Worm (Caenorhabditis elegans) whole organism, young adult: Measurements from ENCODE around the gene alkb-1.

ENCODE experiments used
- B0019.2 ChIP-seq: fragments of 200-800 bp; sonication (Bioruptor generic); conservative IDR thresholded peaks from 2 replicates; pipeline ENCODE4 v1.3.6; 2022; ENCODE audit warnings: missing genetic modification reagents, missing genetic modification characterization, missing compliant biosample characterization
- B0035.1 ChIP-seq: sonication (generic microtip); optimal IDR thresholded peaks from 2 replicates; lab custom pipeline; 2016; ENCODE audit warnings: missing genetic modification characterization, mild to moderate bottlenecking, missing compliant biosample characterization, missing genotype, missing genetic modification reagents
- B0336.3 ChIP-seq: fragments of 200-800 bp; sonication (Bioruptor generic); IDR thresholded peaks from 2 replicates; pipeline ENCODE4 v1.3.6; 2022; ENCODE audit warnings: missing genetic modification characterization, missing compliant biosample characterization
- D2030.7 ChIP-seq: fragments of 200-800 bp; sonication (Bioruptor generic); IDR thresholded peaks from 2 replicates; pipeline ENCODE4 v1.3.6; 2022; ENCODE audit warnings: missing genetic modification reagents, missing genetic modification characterization, missing compliant biosample characterization
- F33H1.4 ChIP-seq: fragments of 200-800 bp; sonication (Bioruptor generic); IDR thresholded peaks from 2 replicates; pipeline ENCODE4 v1.3.6; 2022; ENCODE audit warnings: missing genetic modification reagents, missing genetic modification characterization, missing compliant biosample characterization
- F39B2.1 ChIP-seq: fragments of 200-800 bp; sonication (Bioruptor generic); IDR thresholded peaks from 2 replicates; pipeline ENCODE4 v1.3.6; 2022; ENCODE audit warnings: missing genetic modification reagents, missing genetic modification characterization, missing compliant biosample characterization
- F49E8.2 ChIP-seq: sonication (generic microtip); optimal IDR thresholded peaks from 3 replicates; lab custom pipeline; 2017; ENCODE audit warnings: missing genetic modification characterization, mild to moderate bottlenecking, missing compliant biosample characterization, antibody characterized with exemption, moderate library complexity; ENCODE audit not compliant: insufficient read depth
- F55B11.4 ChIP-seq: sonication (generic microtip); optimal IDR thresholded peaks from 2 replicates; lab custom pipeline; 2016; ENCODE audit warnings: missing compliant biosample characterization, missing genetic modification characterization, borderline replicate concordance; ENCODE audit not compliant: insufficient read depth
- F57C9.4 ChIP-seq: sonication (generic microtip); optimal IDR thresholded peaks from 2 replicates; lab custom pipeline; 2017; ENCODE audit warnings: mild to moderate bottlenecking, missing genetic modification characterization, missing compliant biosample characterization
- Y53F4B.3 ChIP-seq: fragments of 200-800 bp; sonication (Bioruptor generic); IDR thresholded peaks from 2 replicates; pipeline ENCODE4 v1.3.6; 2022; ENCODE audit warnings: missing genetic modification reagents, missing genetic modification characterization, missing compliant biosample characterization
- akir-1 ChIP-seq: fragments of 200-800 bp; sonication (Bioruptor generic); optimal IDR thresholded peaks from 2 replicates; lab custom pipeline; 2018; ENCODE audit warnings: mild to moderate bottlenecking, missing genetic modification characterization, moderate library complexity, missing compliant biosample characterization
- atf-7 ChIP-seq: sonication (generic microtip); optimal IDR thresholded peaks from 2 replicates; lab custom pipeline; 2017; ENCODE audit warnings: mild to moderate bottlenecking, missing genetic modification characterization, missing compliant biosample characterization
- athp-1 ChIP-seq: sonication (generic microtip); optimal IDR thresholded peaks from 2 replicates; lab custom pipeline; 2017; ENCODE audit warnings: mild to moderate bottlenecking, missing genetic modification characterization, missing compliant biosample characterization
- attf-3 ChIP-seq: fragments of 200-800 bp; sonication (Bioruptor generic); conservative IDR thresholded peaks from 2 replicates; pipeline ENCODE4 v1.3.6; 2022; ENCODE audit warnings: missing genetic modification reagents, missing genetic modification characterization, missing compliant biosample characterization
- attf-5 ChIP-seq: fragments of 200-800 bp; sonication (Bioruptor generic); optimal IDR thresholded peaks from 2 replicates; lab custom pipeline; 2018; ENCODE audit warnings: mild to moderate bottlenecking, missing genetic modification characterization, missing compliant biosample characterization
- cebp-1 ChIP-seq, 2 experiments: fragments of 200-800 bp in 1 of 2; sonication (Bioruptor generic) in 1 of 2; sonication (generic microtip) in 1 of 2; IDR thresholded peaks in 1 of 2; optimal IDR thresholded peaks in 1 of 2; 2 replicates each; pipeline versions ENCODE4 v1.3.6 to Lab custom; 2017 to 2022; ENCODE audit warnings: missing compliant biosample characterization in 2 of 2, missing genetic modification characterization in 2 of 2, mild to moderate bottlenecking in 1 of 2, missing genetic modification reagents in 1 of 2, moderate library complexity in 1 of 2
- cebp-2 ChIP-seq: fragments of 200-800 bp; sonication (Bioruptor generic); IDR thresholded peaks from 2 replicates; pipeline ENCODE4 v1.3.6; 2022; ENCODE audit warnings: missing genetic modification characterization, missing compliant biosample characterization
- chd-7 ChIP-seq: sonication (generic microtip); optimal IDR thresholded peaks from 2 replicates; lab custom pipeline; 2016; ENCODE audit warnings: mild to moderate bottlenecking, missing genetic modification characterization, moderate library complexity, missing compliant biosample characterization
- egrh-3 ChIP-seq: fragments of 200-800 bp; sonication (Bioruptor generic); IDR thresholded peaks from 2 replicates; pipeline ENCODE4 v1.3.6; 2022; ENCODE audit warnings: missing genetic modification reagents, missing genetic modification characterization, missing compliant biosample characterization
- ekl-4 ChIP-seq: fragments of 200-800 bp; sonication (Bioruptor generic); IDR thresholded peaks from 2 replicates; pipeline ENCODE4 v1.3.6; 2022; ENCODE audit warnings: missing genetic modification reagents, missing genetic modification characterization, missing compliant biosample characterization
- ets-4 ChIP-seq: fragments of 200-800 bp; sonication (Bioruptor generic); optimal IDR thresholded peaks from 2 replicates; lab custom pipeline; 2018; ENCODE audit warnings: mild to moderate bottlenecking, missing genetic modification characterization, missing compliant biosample characterization
- let-526 ChIP-seq: fragments of 200-800 bp; sonication (Bioruptor generic); IDR thresholded peaks from 2 replicates; pipeline ENCODE4 v1.3.6; 2022; ENCODE audit warnings: missing genetic modification reagents, missing genetic modification characterization, missing compliant biosample characterization
- lir-1 ChIP-seq: fragments of 200-800 bp; sonication (Bioruptor generic); conservative IDR thresholded peaks from 2 replicates; pipeline ENCODE4 v1.3.6; 2022; ENCODE audit warnings: missing genetic modification reagents, missing genetic modification characterization, missing compliant biosample characterization
- lsl-1 ChIP-seq: fragments of 200-800 bp; sonication (Bioruptor generic); optimal IDR thresholded peaks from 2 replicates; lab custom pipeline; 2018; ENCODE audit warnings: mild to moderate bottlenecking, missing genetic modification characterization, moderate library complexity, missing compliant biosample characterization
- madf-10 ChIP-seq: sonication (generic microtip); optimal IDR thresholded peaks from 2 replicates; lab custom pipeline; 2016; ENCODE audit warnings: mild to moderate bottlenecking, missing genetic modification characterization, missing compliant biosample characterization
- madf-3 ChIP-seq: fragments of 200-800 bp; sonication (Bioruptor generic); IDR thresholded peaks from 2 replicates; pipeline ENCODE4 v1.3.6; 2022; ENCODE audit warnings: missing genetic modification reagents, missing genetic modification characterization, missing compliant biosample characterization
- madf-6 ChIP-seq: fragments of 200-800 bp; sonication (Bioruptor generic); IDR thresholded peaks from 2 replicates; pipeline ENCODE4 v1.3.6; 2022; ENCODE audit warnings: missing genetic modification reagents, missing genetic modification characterization, missing compliant biosample characterization
- mcd-1 ChIP-seq: fragments of 200-800 bp; sonication (Bioruptor generic); IDR thresholded peaks from 2 replicates; pipeline ENCODE4 v1.3.6; 2022; ENCODE audit warnings: missing genetic modification reagents, missing genetic modification characterization, missing compliant biosample characterization
- mes-4 ChIP-seq: sonication (generic microtip); optimal IDR thresholded peaks from 2 replicates; lab custom pipeline; 2016; ENCODE audit warnings: missing genotype, missing genetic modification characterization, missing compliant biosample characterization
- nfya-1 ChIP-seq: sonication (generic microtip); optimal IDR thresholded peaks from 2 replicates; lab custom pipeline; 2017; ENCODE audit warnings: antibody characterized with exemption, missing compliant biosample characterization, missing genetic modification characterization, borderline replicate concordance; ENCODE audit not compliant: insufficient read depth
- nhr-90 ChIP-seq: sonication (generic microtip); optimal IDR thresholded peaks from 2 replicates; lab custom pipeline; 2016; ENCODE audit warnings: missing genotype, mild to moderate bottlenecking, missing genetic modification characterization, missing compliant biosample characterization
- pbrm-1 ChIP-seq: fragments of 200-800 bp; sonication (Bioruptor generic); IDR thresholded peaks from 2 replicates; pipeline ENCODE4 v1.3.6; 2022; ENCODE audit warnings: missing genetic modification reagents, missing genetic modification characterization, missing compliant biosample characterization
- rec-8 ChIP-seq, 2 experiments: sonication (generic microtip); optimal IDR thresholded peaks; 2 replicates each; lab custom pipeline; 2016; ENCODE audit warnings: mild to moderate bottlenecking in 2 of 2, missing genetic modification characterization in 2 of 2, missing genetic modification reagents in 2 of 2, missing genotype in 2 of 2, missing biosample characterization in 1 of 2, missing compliant biosample characterization in 1 of 2, moderate library complexity in 1 of 2
- repo-1 ChIP-seq: sonication (generic microtip); optimal IDR thresholded peaks from 2 replicates; lab custom pipeline; 2017; ENCODE audit warnings: mild to moderate bottlenecking, missing genetic modification characterization, missing compliant biosample characterization
- snpc-3.4 ChIP-seq: sonication (generic microtip); optimal IDR thresholded peaks from 2 replicates; lab custom pipeline; 2017; ENCODE audit warnings: missing genetic modification characterization, mild to moderate bottlenecking, missing compliant biosample characterization, antibody characterized with exemption, moderate library complexity, missing genotype, missing genetic modification reagents
- sptf-2 ChIP-seq: fragments of 200-800 bp; sonication (Bioruptor generic); optimal IDR thresholded peaks from 2 replicates; lab custom pipeline; 2018; ENCODE audit warnings: mild to moderate bottlenecking, missing genetic modification characterization, missing compliant biosample characterization
- tbp1 ChIP-seq: fragments of 200-800 bp; sonication (Bioruptor generic); optimal IDR thresholded peaks from 2 replicates; lab custom pipeline; 2018; ENCODE audit warnings: mild to moderate bottlenecking, missing genetic modification characterization, missing compliant biosample characterization
- unc-62 ChIP-seq: fragments of 150-350 bp; optimal IDR thresholded peaks from 2 replicates; lab custom pipeline; 2014; ENCODE audit warnings: missing biosample characterization, missing genetic modification reagents, missing genetic modification characterization
- zim-3 ChIP-seq: sonication (generic microtip); optimal IDR thresholded peaks from 2 replicates; lab custom pipeline; 2017; ENCODE audit warnings: mild to moderate bottlenecking, missing genetic modification characterization, moderate library complexity, missing compliant biosample characterization
- ztf-18 ChIP-seq: sonication (generic microtip); optimal IDR thresholded peaks from 2 replicates; lab custom pipeline; 2016; ENCODE audit warnings: missing genotype, mild to moderate bottlenecking, missing genetic modification characterization, missing compliant biosample characterization
- ztf-25 ChIP-seq: fragments of 200-800 bp; sonication (Bioruptor generic); IDR thresholded peaks from 2 replicates; pipeline ENCODE4 v1.3.6; 2022; ENCODE audit warnings: missing genetic modification reagents, missing genetic modification characterization, missing compliant biosample characterization
- ztf-6 ChIP-seq: fragments of 200-800 bp; sonication (Bioruptor generic); IDR thresholded peaks from 2 replicates; pipeline ENCODE4 v1.3.6; 2022; ENCODE audit warnings: missing genetic modification reagents, missing genetic modification characterization, missing compliant biosample characterization

Gene alkb-1

ce11 chrII:1400105-1400504 lies 12.1 kb upstream of the alkb-1 start, which contains the start of gene F54D12.1:
F54D12.1 (plus strand) TSS chrII:1400405.
- no peak for TF ChIP-seq nhr-90
- no peak for TF ChIP-seq athp-1 (tag; lab: Kevin White, UChicago)

- TF ChIP-seq ets-4 (GFP tag; lab: Kevin White, UChicago) (no peak), rec-8 (tag; optimal IDR thresholded peaks at IDR 0.05; lab: Kevin White, UChicago) (no peak), ztf-25 (GFP tag; lab: Robert Waterston, UW) (no peak), chd-7 (tag; lab: Kevin White, UChicago) (no peak), mes-4 (tag; lab: Kevin White, UChicago) (no peak), egrh-3 (GFP tag; lab: Robert Waterston, UW) (no peak), athp-1 (tag; lab: Kevin White, UChicago) (no peak), attf-3 (GFP tag; lab: Robert Waterston, UW) (no peak), D2030.7 (GFP tag; lab: Robert Waterston, UW) (no peak), madf-10 (tag; lab: Kevin White, UChicago) (no peak), madf-3 (GFP tag; lab: Robert Waterston, UW) (no peak), let-526 (no peak), F49E8.2 (no peak), akir-1 (no peak), Y53F4B.3 (GFP tag; lab: Robert Waterston, UW) (no peak), pbrm-1 (GFP tag; lab: Robert Waterston, UW) (no peak), B0035.1 (tag; lab: Kevin White, UChicago) (no peak), B0019.2 (no peak), F57C9.4 (tag; lab: Kevin White, UChicago) (no peak)
Observed at ce11 chrII:1401474-1401873, 10.7 kb upstream of the alkb-1 start, which contains the start of gene Y51H7C.8. Y51H7C.8 (plus strand) TSS chrII:1401774.

ce11 chrII:1402167-1402619 lies 10.0 kb upstream of the alkb-1 start, which contains the start of gene Y51H7C.7:
Y51H7C.7 (plus strand) TSS chrII:1402569.
- no peak for TF ChIP-seq ztf-6 (GFP tag; lab: Robert Waterston, UW)
- no peak for TF ChIP-seq sptf-2 (GFP tag; lab: Kevin White, UChicago)
- no peak for TF ChIP-seq F39B2.1 (GFP tag; lab: Robert Waterston, UW)
- TF ChIP-seq repo-1 (tag; lab: Kevin White, UChicago): no peak
- peak; percentile 15; the same call in 1 of the 2 replicates for TF ChIP-seq F33H1.4 (GFP tag; lab: Robert Waterston, UW)
- TF ChIP-seq pbrm-1 (GFP tag; lab: Robert Waterston, UW): peak; percentile 34; the same call in 1 of the 2 replicates
- peak; percentile 74 for TF ChIP-seq mcd-1 (GFP tag; lab: Robert Waterston, UW)
- TF ChIP-seq tbp1 (GFP tag; lab: Kevin White, UChicago): peak; percentile 0
- peak; percentile 92 for TF ChIP-seq ztf-18 (tag; lab: Kevin White, UChicago)
- TF ChIP-seq lsl-1: peak; percentile 31
- peak; percentile 13 for TF ChIP-seq attf-5 (GFP tag; lab: Kevin White, UChicago)
- TF ChIP-seq B0336.3 (GFP tag; lab: Robert Waterston, UW): 0 out of 2 replicates have a peak, but pooled peaks have one; percentile 33
- peak; percentile 22 for TF ChIP-seq snpc-3.4 (tag; lab: Kevin White, UChicago)

ce11 chrII:1403056-1403455 lies 9.2 kb upstream of the alkb-1 start, which contains the start of the genes Y51H7C.41 and cogc-4:
Y51H7C.41 (plus strand) TSS chrII:1403321.
cogc-4 (plus strand) TSS chrII:1403441.
- TF ChIP-seq F49E8.2: peak; percentile 42
- no peak; the same call in 1 of the 2 replicates for TF ChIP-seq madf-6 (GFP tag; lab: Robert Waterston, UW)
- TF ChIP-seq zim-3 (tag; lab: Kevin White, UChicago): no peak
- TF ChIP-seq nhr-90: no peak
- TF ChIP-seq F55B11.4 (tag; lab: Kevin White, UChicago): no peak
- 0 out of 2 replicates have a peak, but pooled peaks have one; percentile 49 for TF ChIP-seq madf-3 (GFP tag; lab: Robert Waterston, UW)
- TF ChIP-seq mcd-1 (GFP tag; lab: Robert Waterston, UW): peak; percentile 28; the same call in 1 of the 2 replicates
- no peak for TF ChIP-seq unc-62 (GFP tag; lab: Kevin White, UChicago)
- TF ChIP-seq lir-1 (GFP tag; lab: Robert Waterston, UW): no peak
- TF ChIP-seq ztf-18 (tag; lab: Kevin White, UChicago): peak; percentile 59
- TF ChIP-seq atf-7 (tag; lab: Kevin White, UChicago): no peak
- TF ChIP-seq cebp-1 (GFP tag; IDR thresholded peaks at IDR 0.05; lab: Robert Waterston, UW): no peak
- TF ChIP-seq cebp-1 (tag; optimal IDR thresholded peaks at IDR 0.05; lab: Kevin White, UChicago): no peak
- 0 out of 2 replicates have a peak, but pooled peaks have one; percentile 21 for TF ChIP-seq cebp-2
- 0 out of 2 replicates have a peak, but pooled peaks have one; percentile 19 for TF ChIP-seq ekl-4 (GFP tag; lab: Robert Waterston, UW)
- no peak for TF ChIP-seq nfya-1 (tag; lab: Kevin White, UChicago)
